Worm (Caenorhabditis elegans): ENCODE data around the gene E04F6.6.

- no peak for TF ChIP-seq tab-1 (GFP tag; IDR thresholded peaks at IDR 0.05)
- TF ChIP-seq cog-1 (tag; optimal IDR thresholded peaks at IDR 0.05) = no peak
Measured at ce11 chrII:7217047-7217446, 17.7 kb upstream of the E04F6.6 start, which contains the start of gene E04F6.10.

Data from whole organism, midembryonic.